Fruit fly (Drosophila melanogaster) whole organism, embryonic: ENCODE results near the gene St2.

Experiments
- Atf6 ChIP-seq: fragments of 200-800 bp; sonication (Bioruptor generic); IDR thresholded peaks from 2 replicates; pipeline ENCODE4 v1.3.6; 2022; ENCODE audit warnings: missing biosample characterization, missing genetic modification characterization
- B-H1 ChIP-seq: fragments of 200-800 bp; sonication (Bioruptor generic); IDR thresholded peaks from 3 replicates; pipeline ENCODE4 v1.3.6; 2022; ENCODE audit warnings: missing biosample characterization, missing genetic modification characterization
- Bdp1 ChIP-seq: fragments of 200-800 bp; sonication (Bioruptor generic); optimal IDR thresholded peaks from 3 replicates; lab custom pipeline; 2016; ENCODE audit warnings: missing biosample characterization, missing genetic modification characterization
- CG10147 ChIP-seq: fragments of 200-800 bp; sonication (Bioruptor generic); optimal IDR thresholded peaks from 2 replicates; lab custom pipeline; 2019; ENCODE audit warnings: missing biosample characterization, mild to moderate bottlenecking, missing genetic modification characterization, moderate library complexity
- CG11696 ChIP-seq: fragments of 200-800 bp; sonication (Bioruptor generic); IDR thresholded peaks from 2 replicates; pipeline ENCODE4 v1.3.6; 2022; ENCODE audit warnings: missing biosample characterization, missing genetic modification characterization
- CG14014 ChIP-seq: fragments of 200-800 bp; sonication (Bioruptor generic); IDR thresholded peaks from 2 replicates; pipeline ENCODE4 v1.3.6; 2022; ENCODE audit warnings: missing biosample characterization, missing genetic modification characterization
- CG15269 ChIP-seq: fragments of 200-800 bp; sonication (Bioruptor generic); optimal IDR thresholded peaks from 2 replicates; lab custom pipeline; 2018; ENCODE audit warnings: missing biosample characterization, mild to moderate bottlenecking, missing genetic modification characterization, moderate library complexity
- CG18011 ChIP-seq: fragments of 200-800 bp; sonication (Bioruptor generic); optimal IDR thresholded peaks from 2 replicates; lab custom pipeline; 2017; ENCODE audit warnings: missing biosample characterization, missing genetic modification characterization, mild to moderate bottlenecking, moderate library complexity, missing genotype
- CG18262 ChIP-seq: fragments of 200-800 bp; optimal IDR thresholded peaks from 3 replicates; lab custom pipeline; 2019; ENCODE audit warnings: missing biosample characterization, mild to moderate bottlenecking, missing genetic modification characterization, moderate library complexity
- CG2120 ChIP-seq: fragments of 200-800 bp; sonication (Bioruptor generic); optimal IDR thresholded peaks from 3 replicates; lab custom pipeline; 2016; ENCODE audit warnings: missing biosample characterization, missing genetic modification characterization
- CG2199 ChIP-seq: fragments of 200-800 bp; sonication (Bioruptor generic); IDR thresholded peaks from 3 replicates; pipeline ENCODE4 v1.3.6; 2022; ENCODE audit warnings: missing biosample characterization, missing genetic modification characterization
- CG32767 ChIP-seq: fragments of 200-800 bp; sonication (Bioruptor generic); IDR thresholded peaks from 2 replicates; pipeline ENCODE4 v1.3.6; 2022; ENCODE audit warnings: missing biosample characterization, missing genetic modification characterization
- CG34376 ChIP-seq: fragments of 200-800 bp; sonication (Bioruptor generic); optimal IDR thresholded peaks from 2 replicates; lab custom pipeline; 2018; ENCODE audit warnings: missing biosample characterization, mild to moderate bottlenecking, missing genetic modification characterization
- CG4404 ChIP-seq: fragments of 200-800 bp; sonication (Bioruptor generic); IDR thresholded peaks from 2 replicates; pipeline ENCODE4 v1.3.6; 2022; ENCODE audit warnings: missing biosample characterization, missing genetic modification characterization
- CG4617 ChIP-seq: fragments of 200-800 bp; sonication (Bioruptor generic); optimal IDR thresholded peaks from 3 replicates; lab custom pipeline; 2016; ENCODE audit warnings: missing biosample characterization, missing genetic modification characterization, borderline replicate concordance
- CG4707 ChIP-seq: fragments of 200-800 bp; sonication (Bioruptor generic); optimal IDR thresholded peaks from 2 replicates; lab custom pipeline; 2018; ENCODE audit warnings: missing biosample characterization, mild to moderate bottlenecking, missing genetic modification characterization, moderate library complexity
- CG6254 ChIP-seq: fragments of 200-800 bp; sonication (Bioruptor generic); optimal IDR thresholded peaks from 3 replicates; lab custom pipeline; 2017; ENCODE audit warnings: mild to moderate bottlenecking, missing biosample characterization, missing genetic modification reagents, missing genetic modification characterization
- CG6854 ChIP-seq: fragments of 200-800 bp; sonication (Bioruptor generic); optimal IDR thresholded peaks from 3 replicates; lab custom pipeline; 2017; ENCODE audit warnings: missing biosample characterization, mild to moderate bottlenecking, missing genetic modification characterization
- CG8290 ChIP-seq, 3 experiments: fragments of 200-800 bp; sonication (Bioruptor generic); optimal IDR thresholded peaks; 2 replicates each; lab custom pipeline; 2016 to 2019; ENCODE audit warnings: missing biosample characterization in 3 of 3, missing genetic modification characterization in 3 of 3, mild to moderate bottlenecking in 2 of 3, moderate library complexity in 1 of 3
- CG8478 ChIP-seq: fragments of >200 bp; optimal IDR thresholded peaks from 2 replicates; lab custom pipeline; 2018
- CTCF ChIP-seq: fragments of 200-800 bp; sonication (Bioruptor generic); optimal IDR thresholded peaks from 2 replicates; lab custom pipeline; 2017; ENCODE audit warnings: missing biosample characterization, mild to moderate bottlenecking, missing genetic modification characterization, moderate library complexity
- CoRest ChIP-seq: fragments of 200-800 bp; sonication (Bioruptor generic); optimal IDR thresholded peaks from 3 replicates; lab custom pipeline; 2018; ENCODE audit warnings: missing biosample characterization, mild to moderate bottlenecking, missing genetic modification characterization, moderate library complexity
- Dad ChIP-seq: fragments of 200-800 bp; sonication (Bioruptor generic); optimal IDR thresholded peaks from 3 replicates; lab custom pipeline; 2016; ENCODE audit warnings: missing biosample characterization, missing genetic modification characterization
- Dbx ChIP-seq: fragments of 200-800 bp; sonication (Bioruptor generic); IDR thresholded peaks from 3 replicates; pipeline ENCODE4 v1.3.6; 2022; ENCODE audit warnings: missing biosample characterization, missing genetic modification characterization
- Dfd ChIP-seq, 2 experiments: fragments of >200 bp; optimal IDR thresholded peaks; 2 replicates each; lab custom pipeline; 2017; ENCODE audit warnings: missing biosample characterization in 2 of 2, missing genetic modification characterization in 2 of 2
- Fer1 ChIP-seq: fragments of 200-800 bp; sonication (Bioruptor generic); optimal IDR thresholded peaks from 2 replicates; lab custom pipeline; 2017; ENCODE audit warnings: missing biosample characterization, mild to moderate bottlenecking, missing genetic modification characterization
- HHEX ChIP-seq: fragments of 200-800 bp; sonication (Bioruptor generic); optimal IDR thresholded peaks from 3 replicates; lab custom pipeline; 2017; ENCODE audit warnings: missing biosample characterization, mild to moderate bottlenecking, missing genetic modification characterization, missing genetic modification reagents
- Lhr ChIP-seq: fragments of 200-800 bp; sonication (Bioruptor generic); optimal IDR thresholded peaks from 3 replicates; lab custom pipeline; 2017; ENCODE audit warnings: mild to moderate bottlenecking, missing biosample characterization, missing genetic modification reagents, missing genetic modification characterization
- Mes4 ChIP-seq: fragments of 200-800 bp; sonication (Bioruptor generic); optimal IDR thresholded peaks from 2 replicates; lab custom pipeline; 2016; ENCODE audit warnings: missing biosample characterization, missing genetic modification characterization
- Nf-YB ChIP-seq: fragments of 200-800 bp; sonication (Bioruptor generic); optimal IDR thresholded peaks from 3 replicates; lab custom pipeline; 2019; ENCODE audit warnings: missing biosample characterization, mild to moderate bottlenecking, missing genetic modification characterization, moderate library complexity
- Pdp1 ChIP-seq, 2 experiments: fragments of 200-800 bp; sonication (Bioruptor generic); optimal IDR thresholded peaks; 3 replicates each; lab custom pipeline; 2016; ENCODE audit warnings: missing biosample characterization in 2 of 2, missing genetic modification characterization in 2 of 2, mild to moderate bottlenecking in 1 of 2, moderate library complexity in 1 of 2
- Rfx ChIP-seq: fragments of 200-800 bp; sonication (Bioruptor generic); IDR thresholded peaks from 2 replicates; pipeline ENCODE4 v1.3.6; 2022; ENCODE audit warnings: missing biosample characterization, missing genetic modification characterization
- Scr ChIP-seq: fragments of 200-800 bp; sonication (Bioruptor generic); IDR thresholded peaks from 2 replicates; pipeline ENCODE4 v1.3.6; 2022; ENCODE audit warnings: missing biosample characterization, missing genetic modification characterization; ENCODE audit not compliant: partially characterized antibody
- ap ChIP-seq: fragments of 200-800 bp; sonication (Bioruptor generic); IDR thresholded peaks from 2 replicates; pipeline ENCODE4 v1.3.6; 2022; ENCODE audit warnings: missing biosample characterization, missing genetic modification characterization
- chinmo ChIP-seq: fragments of 200-800 bp; sonication (Bioruptor generic); IDR thresholded peaks from 4 replicates; pipeline ENCODE4 v1.3.6; 2022; ENCODE audit warnings: missing biosample characterization, missing genetic modification characterization; ENCODE audit not compliant: partially characterized antibody
- chn ChIP-seq: fragments of 200-800 bp; sonication (Bioruptor generic); optimal IDR thresholded peaks from 2 replicates; lab custom pipeline; 2016; ENCODE audit warnings: missing biosample characterization, missing genetic modification characterization
- grau ChIP-seq: fragments of 200-800 bp; optimal IDR thresholded peaks from 3 replicates; lab custom pipeline; 2019; ENCODE audit warnings: missing biosample characterization, mild to moderate bottlenecking, missing genetic modification characterization, moderate library complexity
- gt ChIP-seq: fragments of 200-800 bp; sonication (Bioruptor generic); IDR thresholded peaks from 2 replicates; pipeline ENCODE4 v1.3.6; 2022; ENCODE audit warnings: missing biosample characterization, missing genetic modification characterization
- ind ChIP-seq: fragments of 200-800 bp; sonication (Bioruptor generic); optimal IDR thresholded peaks from 3 replicates; lab custom pipeline; 2016; ENCODE audit warnings: missing biosample characterization, missing genetic modification characterization
- inv ChIP-seq: fragments of 200-800 bp; sonication (Bioruptor generic); IDR thresholded peaks from 2 replicates; pipeline ENCODE4 v1.3.6; 2022; ENCODE audit warnings: missing biosample characterization, missing genetic modification characterization; ENCODE audit not compliant: partially characterized antibody
- jumu ChIP-seq: fragments of 200-800 bp; sonication (Bioruptor generic); optimal IDR thresholded peaks from 3 replicates; lab custom pipeline; 2016; ENCODE audit warnings: missing biosample characterization, missing genetic modification characterization
- ken ChIP-seq: fragments of 200-800 bp; sonication (Bioruptor generic); IDR thresholded peaks from 3 replicates; pipeline ENCODE4 v1.3.6; 2022; ENCODE audit warnings: missing biosample characterization, missing genetic modification characterization
- kni ChIP-seq: fragments of 200-800 bp; sonication (Bioruptor generic); optimal IDR thresholded peaks from 3 replicates; lab custom pipeline; 2017; ENCODE audit warnings: mild to moderate bottlenecking, missing biosample characterization, missing genetic modification reagents, missing genetic modification characterization
- maf-S ChIP-seq: fragments of 200-800 bp; sonication (Bioruptor generic); optimal IDR thresholded peaks from 2 replicates; lab custom pipeline; 2016; ENCODE audit warnings: missing biosample characterization, missing genetic modification characterization
- nerfin-1 ChIP-seq: fragments of 200-800 bp; sonication (Bioruptor generic); optimal IDR thresholded peaks from 3 replicates; lab custom pipeline; 2019; ENCODE audit warnings: missing biosample characterization, mild to moderate bottlenecking, missing genetic modification characterization, moderate library complexity
- pnt ChIP-seq: fragments of 200-800 bp; sonication (Bioruptor generic); optimal IDR thresholded peaks from 3 replicates; lab custom pipeline; 2016; ENCODE audit warnings: missing biosample characterization, missing genetic modification characterization
- rib ChIP-seq: fragments of 200-800 bp; sonication (Bioruptor generic); IDR thresholded peaks from 2 replicates; pipeline ENCODE4 v1.3.6; 2022; ENCODE audit warnings: missing biosample characterization, missing genetic modification characterization
- run ChIP-seq: fragments of 200-800 bp; sonication (Bioruptor generic); optimal IDR thresholded peaks from 3 replicates; lab custom pipeline; 2018; ENCODE audit warnings: missing biosample characterization, mild to moderate bottlenecking, missing genetic modification characterization
- slbo ChIP-seq: fragments of 200-800 bp; sonication (Bioruptor generic); IDR thresholded peaks from 2 replicates; pipeline ENCODE4 v1.3.6; 2022; ENCODE audit warnings: missing biosample characterization, missing genetic modification characterization
- sna ChIP-seq: fragments of 200-800 bp; sonication (Bioruptor generic); IDR thresholded peaks from 2 replicates; pipeline ENCODE4 v1.3.6; 2022; ENCODE audit warnings: missing biosample characterization, missing genetic modification characterization; ENCODE audit not compliant: partially characterized antibody
- tx ChIP-seq: fragments of 200-800 bp; sonication (Bioruptor generic); optimal IDR thresholded peaks from 2 replicates; lab custom pipeline; 2016; ENCODE audit warnings: missing biosample characterization, missing genetic modification characterization
- vvl ChIP-seq: fragments of 200-800 bp; sonication (Bioruptor generic); IDR thresholded peaks from 2 replicates; pipeline ENCODE4 v1.3.6; 2022; ENCODE audit warnings: missing biosample characterization, missing genetic modification characterization

The St2 gene

dm6 chr3R:9266765-9267164 is 15.1 kb downstream of the St2 start, which contains the start of the genes TrpRS and Vps16A (continued):
- TF ChIP-seq tx (GFP tag; lab: Kevin White, UChicago) = no peak
- TF ChIP-seq jumu (GFP tag; lab: Kevin White, UChicago) = no peak
- no peak for TF ChIP-seq CG18262
- peak; percentile 96 for TF ChIP-seq Scr
- no peak for TF ChIP-seq CG4707 (GFP tag; lab: Kevin White, UChicago)
- peak; percentile 26 for TF ChIP-seq CG34376 (GFP tag; lab: Kevin White, UChicago)
- no peak for TF ChIP-seq CG8478 (lab: Kevin White, UChicago)
- TF ChIP-seq Dbx = no peak
- no peak for TF ChIP-seq B-H1 (GFP tag; lab: Robert Waterston, UW)
- no peak for TF ChIP-seq CG6254 (GFP tag; lab: Kevin White, UChicago)
- TF ChIP-seq CoRest (tag; lab: Kevin White, UChicago) = no peak
- no peak for TF ChIP-seq maf-S (GFP tag; lab: Kevin White, UChicago)
- TF ChIP-seq rib (GFP tag; lab: Robert Waterston, UW) = no peak
- TF ChIP-seq chinmo (GFP tag; lab: Robert Waterston, UW) = peak; percentile 100
- peak; percentile 98 for TF ChIP-seq sna
- TF ChIP-seq Nf-YB (GFP tag; lab: Kevin White, UChicago) = no peak
- TF ChIP-seq Dfd (GFP tag; optimal IDR thresholded peaks at IDR 0.05; lab: Kevin White, UChicago) = no peak
- TF ChIP-seq CTCF = peak; percentile 67
- no peak for TF ChIP-seq ap (GFP tag; lab: Robert Waterston, UW)
- peak; percentile 39 for TF ChIP-seq CG8290 (GFP tag; optimal IDR thresholded peaks at IDR 0.05; lab: Kevin White, UChicago)
- TF ChIP-seq CG8290 (tag; optimal IDR thresholded peaks at IDR 0.05; lab: Kevin White, UChicago) = no peak
- TF ChIP-seq Pdp1 (GFP tag; optimal IDR thresholded peaks at IDR 0.05; lab: Kevin White, UChicago) = no peak
- TF ChIP-seq CG10147 = no peak
- TF ChIP-seq Fer1 (GFP tag; lab: Kevin White, UChicago) = peak; percentile 19
- peak; percentile 65 for TF ChIP-seq nerfin-1 (tag; lab: Kevin White, UChicago)
- no peak for TF ChIP-seq gt (GFP tag; lab: Robert Waterston, UW)
- TF ChIP-seq Atf6 (GFP tag; lab: Robert Waterston, UW) = no peak
- TF ChIP-seq Bdp1 (GFP tag; lab: Kevin White, UChicago) = no peak
- no peak for TF ChIP-seq CG14014 (GFP tag; lab: Robert Waterston, UW)
- no peak for TF ChIP-seq Dad (GFP tag; lab: Kevin White, UChicago)
- TF ChIP-seq kni (GFP tag; lab: Kevin White, UChicago) = no peak
- TF ChIP-seq CG4617 (GFP tag; lab: Kevin White, UChicago) = peak; percentile 82
- TF ChIP-seq slbo = no peak
- TF ChIP-seq run (tag; lab: Kevin White, UChicago) = no peak
- TF ChIP-seq chn (GFP tag; lab: Kevin White, UChicago) = peak; percentile 30
- no peak for TF ChIP-seq CG11696 (GFP tag; lab: Robert Waterston, UW)
- TF ChIP-seq CG4404 (GFP tag; lab: Robert Waterston, UW) = no peak
- TF ChIP-seq CG15269 (tag; lab: Kevin White, UChicago) = no peak
- 0 out of 3 replicates have a peak, but pooled peaks have one; percentile 27 for TF ChIP-seq ken (GFP tag; lab: Robert Waterston, UW)
- TF ChIP-seq Lhr (GFP tag; lab: Kevin White, UChicago) = peak; percentile 4
- peak; percentile 14 for TF ChIP-seq CG2120 (GFP tag; lab: Kevin White, UChicago)
- TF ChIP-seq Rfx (GFP tag; lab: Robert Waterston, UW) = peak; percentile 55
- TF ChIP-seq ind = no peak
- TF ChIP-seq CG2199 (GFP tag; lab: Robert Waterston, UW) = no peak
- TF ChIP-seq vvl = peak; percentile 46; the same call in 1 of the 2 replicates
- no peak for TF ChIP-seq CG6854 (GFP tag; lab: Kevin White, UChicago)
- no peak for TF ChIP-seq CG32767 (GFP tag; lab: Robert Waterston, UW)
- no peak for TF ChIP-seq HHEX (GFP tag; lab: Kevin White, UChicago)
- no peak for TF ChIP-seq grau (tag; lab: Kevin White, UChicago)
- TF ChIP-seq Mes4 (GFP tag; lab: Kevin White, UChicago) = no peak
- TF ChIP-seq CG18011 = no peak
- no peak for TF ChIP-seq pnt (GFP tag; lab: Kevin White, UChicago)
- TF ChIP-seq inv (GFP tag; lab: Robert Waterston, UW) = peak; percentile 95
